Worm (Caenorhabditis elegans): ENCODE results near the gene srbc-24.

srbc-24 gene

ce11 chrV:2153274-2153673 is 1.7 kb downstream of the srbc-24 start, which contains the start of gene srbc-23:
Gene srbc-23, plus strand, starts transcription at chrV:2153574.
- no peak for TF ChIP-seq egl-27 (tag; optimal IDR thresholded peaks at IDR 0.05)
- no peak for TF ChIP-seq nhr-12 (tag; optimal IDR thresholded peaks at IDR 0.05)
- TF ChIP-seq nhr-28 (tag; optimal IDR thresholded peaks at IDR 0.05) = no peak
- TF ChIP-seq elt-2 (tag; optimal IDR thresholded peaks at IDR 0.05) = no peak
- TF ChIP-seq snpc-4 (tag; optimal IDR thresholded peaks at IDR 0.05) = no peak
- TF ChIP-seq mdl-1 (tag; optimal IDR thresholded peaks at IDR 0.05) = no peak
- no peak for TF ChIP-seq elt-3 (tag; optimal IDR thresholded peaks at IDR 0.05)
- TF ChIP-seq nhr-67 (tag; optimal IDR thresholded peaks at IDR 0.05) = no peak

ce11 chrV:2155232-2155631 is 3.7 kb downstream of the srbc-24 start, which contains the start of gene srbc-21:
Gene srbc-21, plus strand, starts transcription at chrV:2155532.
- no peak for TF ChIP-seq fkh-2 (tag; optimal IDR thresholded peaks at IDR 0.05)
- no peak for TF ChIP-seq nhr-11 (tag; optimal IDR thresholded peaks at IDR 0.05)
- TF ChIP-seq nhr-23 (tag; optimal IDR thresholded peaks at IDR 0.05) = no peak
- no peak for TF ChIP-seq lin-39 (tag; optimal IDR thresholded peaks at IDR 0.05)
- no peak for TF ChIP-seq nhr-25 (tag; optimal IDR thresholded peaks at IDR 0.05)
- no peak for TF ChIP-seq ceh-16 (tag; optimal IDR thresholded peaks at IDR 0.05)
- no peak for TF ChIP-seq mdl-1 (tag; optimal IDR thresholded peaks at IDR 0.05)

- TF ChIP-seq nhr-25 (tag; optimal IDR thresholded peaks at IDR 0.05) = no peak
- TF ChIP-seq ama-1 (optimal IDR thresholded peaks at IDR 0.05) = no peak
- no peak for TF ChIP-seq fkh-10 (GFP tag; optimal IDR thresholded peaks at IDR 0.05)
- TF ChIP-seq nhr-11 (tag; optimal IDR thresholded peaks at IDR 0.05) = no peak
- TF ChIP-seq lin-15B (tag; optimal IDR thresholded peaks at IDR 0.05) = no peak
- TF ChIP-seq egl-5 (tag; optimal IDR thresholded peaks at IDR 0.05) = no peak
- TF ChIP-seq nhr-237 (tag; optimal IDR thresholded peaks at IDR 0.05) = no peak
- TF ChIP-seq nhr-23 (tag; optimal IDR thresholded peaks at IDR 0.05) = no peak
- no peak for TF ChIP-seq ceh-9 (tag; optimal IDR thresholded peaks at IDR 0.05)
- no peak for TF ChIP-seq aly-2 (tag; optimal IDR thresholded peaks at IDR 0.05)
- no peak for TF ChIP-seq elt-2 (tag; optimal IDR thresholded peaks at IDR 0.05)
- no peak for TF ChIP-seq eor-1 (tag; optimal IDR thresholded peaks at IDR 0.05)
- no peak for TF ChIP-seq pha-4 (tag; optimal IDR thresholded peaks at IDR 0.05)
- no peak for TF ChIP-seq ZK546.5 (tag; optimal IDR thresholded peaks at IDR 0.05)
- no peak for TF ChIP-seq daf-12 (tag; optimal IDR thresholded peaks at IDR 0.05)
- no peak for TF ChIP-seq unc-62 (GFP tag; optimal IDR thresholded peaks at IDR 0.05)
- no peak for TF ChIP-seq snpc-4 (tag; optimal IDR thresholded peaks at IDR 0.05)
- no peak for TF ChIP-seq elt-3 (tag; optimal IDR thresholded peaks at IDR 0.05)
Observed at ce11 chrV:2156830-2157229, 5.3 kb downstream of the srbc-24 start, which contains the start of gene srbc-22. Gene srbc-22, plus strand, starts transcription at chrV:2157130.

- TF ChIP-seq egl-27 (tag; optimal IDR thresholded peaks at IDR 0.05) = no peak
- TF ChIP-seq ama-1 (optimal IDR thresholded peaks at IDR 0.05) = no peak
- no peak for TF ChIP-seq nhr-23 (tag; optimal IDR thresholded peaks at IDR 0.05)
- no peak for TF ChIP-seq ceh-16 (tag; optimal IDR thresholded peaks at IDR 0.05)
- TF ChIP-seq nhr-76 (tag; optimal IDR thresholded peaks at IDR 0.05) = no peak
- no peak for TF ChIP-seq tbx-2 (tag; optimal IDR thresholded peaks at IDR 0.05)
- no peak for TF ChIP-seq nhr-67 (tag; optimal IDR thresholded peaks at IDR 0.05)
- no peak for TF ChIP-seq pqm-1 (tag; optimal IDR thresholded peaks at IDR 0.05)
- TF ChIP-seq nhr-43 (tag; optimal IDR thresholded peaks at IDR 0.05; ENCODE audit: poor library complexity, severe bottlenecking) = no peak
- no peak for TF ChIP-seq fos-1 (tag; optimal IDR thresholded peaks at IDR 0.05)
- TF ChIP-seq nhr-25 (tag; optimal IDR thresholded peaks at IDR 0.05) = no peak
- TF ChIP-seq nhr-237 (tag; optimal IDR thresholded peaks at IDR 0.05) = no peak
- TF ChIP-seq ztf-11 (tag; optimal IDR thresholded peaks at IDR 0.05) = no peak
- no peak for TF ChIP-seq ceh-28 (tag; optimal IDR thresholded peaks at IDR 0.05)
Observed at ce11 chrV:2159331-2159730, 7.8 kb downstream of the srbc-24 start, which contains the start of gene C45H4.14. Gene C45H4.14, minus strand, starts transcription at chrV:2159431.

- no peak for TF ChIP-seq nhr-25 (tag; optimal IDR thresholded peaks at IDR 0.05)
- no peak for TF ChIP-seq skn-1 (tag; optimal IDR thresholded peaks at IDR 0.05)
- TF ChIP-seq ztf-4 (tag; optimal IDR thresholded peaks at IDR 0.05) = no peak
- TF ChIP-seq nhr-12 (tag; optimal IDR thresholded peaks at IDR 0.05) = no peak
- no peak for TF ChIP-seq zag-1 (tag; optimal IDR thresholded peaks at IDR 0.05)
- no peak for TF ChIP-seq tbx-2 (tag; optimal IDR thresholded peaks at IDR 0.05)
- TF ChIP-seq ztf-11 (tag; optimal IDR thresholded peaks at IDR 0.05) = no peak
- TF ChIP-seq fos-1 (tag; optimal IDR thresholded peaks at IDR 0.05) = no peak
- no peak for TF ChIP-seq pqm-1 (tag; optimal IDR thresholded peaks at IDR 0.05)
- no peak for TF ChIP-seq mml-1 (tag; optimal IDR thresholded peaks at IDR 0.05)
- TF ChIP-seq elt-2 (tag; optimal IDR thresholded peaks at IDR 0.05) = no peak
- TF ChIP-seq ama-1 (optimal IDR thresholded peaks at IDR 0.05) = no peak
- TF ChIP-seq pha-4 (tag; optimal IDR thresholded peaks at IDR 0.05) = no peak
- TF ChIP-seq nfya-1 (tag; optimal IDR thresholded peaks at IDR 0.05; ENCODE audit: insufficient read depth) = no peak
- TF ChIP-seq jun-1 (tag; optimal IDR thresholded peaks at IDR 0.05) = no peak
Observed at ce11 chrV:2163735-2164134, 12.2 kb downstream of the srbc-24 start, which contains the start of gene str-255. Gene str-255, minus strand, starts transcription at chrV:2163835.
